Worm (Caenorhabditis elegans) whole organism, L4 larva: ENCODE data around the gene lpr-3.

Experiments
- D1046.2 ChIP-seq: fragments of 200-800 bp; sonication (Bioruptor generic); IDR thresholded peaks from 2 replicates; pipeline ENCODE4 v1.3.6; 2022; ENCODE audit warnings: missing genetic modification characterization, missing compliant biosample characterization
- F10B5.3 ChIP-seq: sonication (generic microtip); optimal IDR thresholded peaks from 2 replicates; lab custom pipeline; 2016; ENCODE audit warnings: mild to moderate bottlenecking, missing genetic modification characterization, missing compliant biosample characterization
- F26F4.8 ChIP-seq: fragments of 200-800 bp; sonication (Bioruptor generic); conservative IDR thresholded peaks from 2 replicates; pipeline ENCODE4 v1.3.6; 2022; ENCODE audit warnings: missing genetic modification characterization, missing compliant biosample characterization
- F49E8.2 ChIP-seq: sonication (generic microtip); optimal IDR thresholded peaks from 2 replicates; lab custom pipeline; 2016; ENCODE audit warnings: missing compliant biosample characterization, mild to moderate bottlenecking, missing genetic modification characterization, borderline replicate concordance
- Y75B8A.6 ChIP-seq: fragments of 200-800 bp; sonication (Bioruptor generic); IDR thresholded peaks from 2 replicates; pipeline ENCODE4 v1.3.6; 2022; ENCODE audit warnings: missing genetic modification reagents, missing genetic modification characterization, missing compliant biosample characterization
- ZK546.5 ChIP-seq, 2 experiments: sonication (generic microtip); optimal IDR thresholded peaks; 2 replicates each; lab custom pipeline; 2017; ENCODE audit warnings: missing biosample characterization in 2 of 2, missing genetic modification characterization in 2 of 2
- aha-1 ChIP-seq: fragments of 150-350 bp; peaks from one replicate; lab custom pipeline; 2014; ENCODE audit warnings: missing biosample characterization, missing genetic modification characterization
- aly-2 ChIP-seq: sonication (generic microtip); optimal IDR thresholded peaks from 2 replicates; lab custom pipeline; 2018; ENCODE audit warnings: missing biosample characterization, missing genetic modification characterization
- ama-1 ChIP-seq: fragments of 150-350 bp; optimal IDR thresholded peaks from 2 replicates; lab custom pipeline; 2014; ENCODE audit warnings: inconsistent platforms, mixed read lengths
- ceh-62 ChIP-seq: sonication (generic microtip); optimal IDR thresholded peaks from 2 replicates; lab custom pipeline; 2017; ENCODE audit warnings: missing biosample characterization, missing genetic modification characterization
- ceh-82 ChIP-seq: sonication (generic microtip); optimal IDR thresholded peaks from 2 replicates; lab custom pipeline; 2017; ENCODE audit warnings: missing biosample characterization, missing genetic modification characterization
- daf-8 ChIP-seq: fragments of 200-800 bp; sonication (Bioruptor generic); IDR thresholded peaks from 2 replicates; pipeline ENCODE4 v1.3.6; 2022; ENCODE audit warnings: missing genetic modification characterization, missing compliant biosample characterization
- dmd-9 ChIP-seq: fragments of 200-800 bp; sonication (Bioruptor generic); IDR thresholded peaks from 2 replicates; pipeline ENCODE4 v1.3.6; 2022; ENCODE audit warnings: missing genetic modification reagents, missing genetic modification characterization, missing compliant biosample characterization
- dve-1 ChIP-seq: sonication (generic microtip); optimal IDR thresholded peaks from 2 replicates; lab custom pipeline; 2017; ENCODE audit warnings: antibody characterized with exemption, mild to moderate bottlenecking, missing genetic modification characterization, missing compliant biosample characterization; ENCODE audit not compliant: insufficient read depth
- egl-43 ChIP-seq: fragments of 200-800 bp; sonication (Bioruptor generic); IDR thresholded peaks from 2 replicates; pipeline ENCODE4 v1.3.6; 2022; ENCODE audit warnings: missing genetic modification reagents, missing genetic modification characterization, missing compliant biosample characterization
- fkh-10 ChIP-seq: fragments of 150-350 bp; optimal IDR thresholded peaks from 2 replicates; lab custom pipeline; 2014; ENCODE audit warnings: missing biosample characterization, missing genetic modification reagents, missing genetic modification characterization
- gei-8 ChIP-seq: fragments of 200-800 bp; sonication (Bioruptor generic); optimal IDR thresholded peaks from 2 replicates; lab custom pipeline; 2018; ENCODE audit warnings: mild to moderate bottlenecking, missing genetic modification characterization, missing compliant biosample characterization
- lin-1 ChIP-seq: fragments of 200-800 bp; sonication (Bioruptor generic); IDR thresholded peaks from 2 replicates; pipeline ENCODE4 v1.3.6; 2022; ENCODE audit warnings: missing genetic modification reagents, missing genetic modification characterization, missing compliant biosample characterization
- lin-15B ChIP-seq: fragments of 150-350 bp; sonication (generic microtip); optimal IDR thresholded peaks from 3 replicates; lab custom pipeline; 2014; ENCODE audit warnings: missing biosample characterization, missing genetic modification characterization
- lin-38 ChIP-seq: fragments of 200-800 bp; sonication (Bioruptor generic); IDR thresholded peaks from 2 replicates; pipeline ENCODE4 v1.3.6; 2022; ENCODE audit warnings: missing genetic modification reagents, missing genetic modification characterization, missing compliant biosample characterization
- lir-3 ChIP-seq: sonication (generic microtip); optimal IDR thresholded peaks from 2 replicates; lab custom pipeline; 2016; ENCODE audit warnings: mild to moderate bottlenecking, missing genetic modification characterization, missing compliant biosample characterization
- lsy-2 ChIP-seq, 2 experiments: fragments of 150-350 bp in 1 of 2; sonication (generic microtip) in 1 of 2; optimal IDR thresholded peaks; 2 replicates each; lab custom pipeline; 2014 to 2017; ENCODE audit warnings: missing biosample characterization in 2 of 2, missing genetic modification characterization in 2 of 2
- mdt-29 ChIP-seq: fragments of 200-800 bp; sonication (Bioruptor generic); IDR thresholded peaks from 2 replicates; pipeline ENCODE4 v1.3.6; 2022; ENCODE audit warnings: missing genetic modification reagents, missing genetic modification characterization, missing compliant biosample characterization
- mxl-3 ChIP-seq: fragments of 200-800 bp; sonication (Bioruptor generic); optimal IDR thresholded peaks from 2 replicates; lab custom pipeline; 2018; ENCODE audit warnings: mild to moderate bottlenecking, missing genetic modification characterization, missing compliant biosample characterization
- nhr-10 ChIP-seq: fragments of 150-350 bp; optimal IDR thresholded peaks from 2 replicates; lab custom pipeline; 2014; ENCODE audit warnings: missing biosample characterization, missing genetic modification characterization
- nhr-25 ChIP-seq: sonication (generic microtip); optimal IDR thresholded peaks from 2 replicates; lab custom pipeline; 2017; ENCODE audit warnings: missing genetic modification characterization, mild to moderate bottlenecking, missing compliant biosample characterization, antibody characterized with exemption, moderate library complexity, borderline replicate concordance; ENCODE audit not compliant: insufficient read depth
- nhr-28 ChIP-seq: fragments of 150-350 bp; optimal IDR thresholded peaks from 2 replicates; lab custom pipeline; 2014; ENCODE audit warnings: missing biosample characterization, missing genetic modification characterization
- nhr-42 ChIP-seq: fragments of 200-800 bp; sonication (Bioruptor generic); IDR thresholded peaks from 2 replicates; pipeline ENCODE4 v1.3.6; 2022; ENCODE audit warnings: missing genetic modification characterization, missing compliant biosample characterization
- nhr-48 ChIP-seq: sonication (generic microtip); optimal IDR thresholded peaks from 2 replicates; lab custom pipeline; 2016; ENCODE audit warnings: mild to moderate bottlenecking, missing genetic modification characterization, missing compliant biosample characterization
- nhr-77 ChIP-seq: fragments of 150-350 bp; optimal IDR thresholded peaks from 2 replicates; lab custom pipeline; 2014; ENCODE audit warnings: missing biosample characterization, missing genetic modification characterization
- php-3 ChIP-seq: fragments of 200-800 bp; sonication (Bioruptor generic); IDR thresholded peaks from 2 replicates; pipeline ENCODE4 v1.3.6; 2022; ENCODE audit warnings: missing genetic modification reagents, missing genetic modification characterization, missing compliant biosample characterization
- pqm-1 ChIP-seq: sonication (generic microtip); optimal IDR thresholded peaks from 2 replicates; lab custom pipeline; 2017; ENCODE audit warnings: missing biosample characterization, missing genetic modification characterization
- rbr-2 ChIP-seq: sonication (generic microtip); optimal IDR thresholded peaks from 2 replicates; lab custom pipeline; 2016; ENCODE audit warnings: missing genotype, missing genetic modification characterization, missing compliant biosample characterization
- saeg-2 ChIP-seq: fragments of 200-800 bp; sonication (Bioruptor generic); IDR thresholded peaks from 2 replicates; pipeline ENCODE4 v1.3.6; 2022; ENCODE audit warnings: missing genetic modification reagents, missing genetic modification characterization, missing compliant biosample characterization
- snpc-1.2 ChIP-seq: fragments of 200-800 bp; sonication (Bioruptor generic); IDR thresholded peaks from 2 replicates; pipeline ENCODE4 v1.3.6; 2022; ENCODE audit warnings: missing genetic modification reagents, missing genetic modification characterization, missing compliant biosample characterization
- snpc-4 ChIP-seq: fragments of 150-350 bp; optimal IDR thresholded peaks from 2 replicates; lab custom pipeline; 2014; ENCODE audit warnings: missing biosample characterization, missing genetic modification characterization
- tra-1 ChIP-seq: fragments of 200-800 bp; sonication (Bioruptor generic); IDR thresholded peaks from 2 replicates; pipeline ENCODE4 v1.3.6; 2022; ENCODE audit warnings: missing genetic modification reagents, missing genetic modification characterization, missing compliant biosample characterization
- unc-130 ChIP-seq: sonication (generic microtip); optimal IDR thresholded peaks from 2 replicates; lab custom pipeline; 2016; ENCODE audit warnings: missing genetic modification reagents, missing genetic modification characterization, missing compliant biosample characterization
- unc-39 ChIP-seq: sonication (generic microtip); optimal IDR thresholded peaks from 2 replicates; lab custom pipeline; 2017; ENCODE audit warnings: missing biosample characterization, missing genetic modification characterization
- vab-7 ChIP-seq: fragments of 200-800 bp; sonication (Bioruptor generic); IDR thresholded peaks from 2 replicates; pipeline ENCODE4 v1.3.6; 2022; ENCODE audit warnings: missing genetic modification reagents, missing genetic modification characterization, missing compliant biosample characterization
- zfp-3 ChIP-seq: fragments of 200-800 bp; sonication (Bioruptor generic); conservative IDR thresholded peaks from 2 replicates; pipeline ENCODE4 v1.3.6; 2022; ENCODE audit warnings: missing genetic modification reagents, missing genetic modification characterization, missing compliant biosample characterization
- zip-2 ChIP-seq: fragments of 150-350 bp; optimal IDR thresholded peaks from 2 replicates; lab custom pipeline; 2014; ENCODE audit warnings: missing biosample characterization, missing genetic modification characterization
- ztf-11 ChIP-seq: fragments of 150-350 bp; optimal IDR thresholded peaks from 2 replicates; lab custom pipeline; 2014; ENCODE audit warnings: missing biosample characterization, missing genetic modification characterization
- ztf-7 ChIP-seq: fragments of 150-350 bp; optimal IDR thresholded peaks from 2 replicates; lab custom pipeline; 2014; ENCODE audit warnings: missing biosample characterization, missing genetic modification characterization

Gene lpr-3

ce11 chrX:11036114-11037087 lies 20.8 kb upstream of the lpr-3 start (continued):
- TF ChIP-seq D1046.2 (no peak), unc-39 (tag; lab: Kevin White, UChicago) (no peak), daf-8 (no peak), tra-1 (GFP tag; lab: Robert Waterston, UW) (no peak), egl-43 (GFP tag; lab: Robert Waterston, UW) (no peak), vab-7 (GFP tag; lab: Robert Waterston, UW) (no peak), F26F4.8 (GFP tag; lab: Robert Waterston, UW) (no peak), pqm-1 (tag; lab: Kevin White, UChicago) (peak; percentile 80), dmd-9 (GFP tag; lab: Robert Waterston, UW) (no peak), zfp-3 (GFP tag; lab: Robert Waterston, UW) (no peak), nhr-77 (tag; lab: Kevin White, UChicago) (no peak), fkh-10 (GFP tag; lab: Kevin White, UChicago) (no peak), snpc-1.2 (GFP tag; lab: Robert Waterston, UW) (no peak), ZK546.5 (tag; optimal IDR thresholded peaks at IDR 0.05; lab: Kevin White, UChicago) (no peak), zip-2 (tag; lab: Kevin White, UChicago) (no peak), unc-130 (GFP tag; lab: Kevin White, UChicago) (no peak), Y75B8A.6 (GFP tag; lab: Robert Waterston, UW) (no peak), ceh-82 (tag; lab: Kevin White, UChicago) (no peak), snpc-4 (tag; lab: Kevin White, UChicago) (no peak), lsy-2 (tag; optimal IDR thresholded peaks at IDR 0.05; lab: Kevin White, UChicago) (no peak), ztf-7 (tag; lab: Kevin White, UChicago) (no peak), lin-38 (GFP tag; lab: Robert Waterston, UW) (no peak), lin-1 (GFP tag; lab: Robert Waterston, UW) (no peak), mdt-29 (no peak), saeg-2 (GFP tag; lab: Robert Waterston, UW) (no peak), rbr-2 (no peak), nhr-42 (GFP tag; lab: Robert Waterston, UW) (no peak), mxl-3 (GFP tag; lab: Kevin White, UChicago) (peak; percentile 11), ceh-62 (no peak), nhr-48 (tag; lab: Kevin White, UChicago) (peak; percentile 42), nhr-25 (tag; lab: Kevin White, UChicago) (no peak), dve-1 (tag; lab: Kevin White, UChicago) (peak; percentile 39), php-3 (GFP tag; lab: Robert Waterston, UW) (no peak), ama-1 (lab: Kevin White, UChicago) (no peak), gei-8 (no peak), lin-15B (tag; lab: Kevin White, UChicago) (no peak), lir-3 (tag; lab: Kevin White, UChicago) (no peak), aha-1 (tag; lab: Kevin White, UChicago) (peak; percentile 74), nhr-28 (tag; lab: Kevin White, UChicago) (peak; percentile 3), F10B5.3 (tag; lab: Kevin White, UChicago) (no peak), F49E8.2 (no peak), aly-2 (tag; lab: Kevin White, UChicago) (no peak), ztf-11 (tag; lab: Kevin White, UChicago) (no peak), nhr-10 (tag; lab: Kevin White, UChicago) (no peak)
